Worm (Caenorhabditis elegans) whole organism, L1 larva: ENCODE data around the gene C03G6.6.

Experiments used
- C34B4.2 ChIP-seq: sonication (generic microtip); optimal IDR thresholded peaks from 2 replicates; lab custom pipeline; 2017; ENCODE audit warnings: mild to moderate bottlenecking, missing genetic modification characterization, missing compliant biosample characterization
- aly-2 ChIP-seq: fragments of 150-350 bp; optimal IDR thresholded peaks from 2 replicates; lab custom pipeline; 2014; ENCODE audit warnings: missing biosample characterization, missing genetic modification characterization
- ama-1 ChIP-seq: fragments of 150-350 bp; optimal IDR thresholded peaks from 2 replicates; lab custom pipeline; 2014
- blmp-1 ChIP-seq: fragments of 150-350 bp; optimal IDR thresholded peaks from 2 replicates; lab custom pipeline; 2014; ENCODE audit warnings: missing biosample characterization, missing genetic modification characterization
- elt-3 ChIP-seq, 6 experiments: fragments of 150-350 bp in 1 of 6; sonication (generic microtip); optimal IDR thresholded peaks; 2 replicates each; lab custom pipeline; 2017 to 2018; ENCODE audit warnings: missing biosample characterization in 6 of 6, missing genetic modification characterization in 6 of 6, inconsistent platforms in 1 of 6
- lin-15B ChIP-seq: fragments of 150-350 bp; sonication (generic microtip); optimal IDR thresholded peaks from 3 replicates; lab custom pipeline; 2014; ENCODE audit warnings: missing biosample characterization, missing genetic modification characterization
- lin-39 ChIP-seq: fragments of 150-350 bp; optimal IDR thresholded peaks from 2 replicates; lab custom pipeline; 2014; ENCODE audit warnings: missing biosample characterization, missing genetic modification reagents, missing genetic modification characterization
- lsy-2 ChIP-seq, 2 experiments: fragments of 150-350 bp; optimal IDR thresholded peaks; 2 replicates each; lab custom pipeline; 2014; ENCODE audit warnings: missing biosample characterization in 2 of 2, missing genetic modification characterization in 2 of 2
- nhr-12 ChIP-seq: sonication (generic microtip); optimal IDR thresholded peaks from 2 replicates; lab custom pipeline; 2017; ENCODE audit warnings: missing biosample characterization, missing genetic modification characterization
- pqm-1 ChIP-seq: sonication (generic microtip); optimal IDR thresholded peaks from 3 replicates; lab custom pipeline; 2017; ENCODE audit warnings: missing biosample characterization, missing genetic modification characterization
- unc-62 ChIP-seq: fragments of 150-350 bp; optimal IDR thresholded peaks from 2 replicates; lab custom pipeline; 2014; ENCODE audit warnings: missing biosample characterization, missing genetic modification reagents, missing genetic modification characterization
- zag-1 ChIP-seq: fragments of 150-350 bp; optimal IDR thresholded peaks from 2 replicates; lab custom pipeline; 2014; ENCODE audit warnings: missing biosample characterization, missing genetic modification characterization
- ztf-11 ChIP-seq, 2 experiments: sonication (generic microtip); optimal IDR thresholded peaks; 2 replicates each; lab custom pipeline; 2016 to 2017; ENCODE audit warnings: missing genetic modification characterization in 2 of 2, missing biosample characterization in 1 of 2, missing compliant biosample characterization in 1 of 2
- ztf-4 ChIP-seq: fragments of 150-350 bp; optimal IDR thresholded peaks from 2 replicates; lab custom pipeline; 2014; ENCODE audit warnings: missing biosample characterization, missing genetic modification characterization

DNA sequence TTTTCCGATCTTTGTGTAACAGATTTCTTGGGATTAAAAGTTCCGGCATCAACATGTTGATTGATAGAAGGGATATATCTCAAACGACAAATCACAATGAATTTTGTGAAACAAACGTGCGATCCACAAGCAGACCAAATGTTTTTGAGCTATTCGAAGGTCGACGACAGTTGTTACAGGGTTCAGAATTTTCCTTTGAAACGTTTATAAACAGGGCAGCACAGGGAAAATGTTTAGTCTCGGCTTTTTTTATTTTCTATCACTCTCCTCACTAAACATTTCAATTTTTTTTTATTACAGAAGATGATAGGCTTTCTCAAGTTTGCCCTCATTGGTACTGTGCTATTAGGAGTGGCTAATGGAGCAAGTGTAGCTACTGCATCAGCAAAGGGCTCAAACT lies 7.7 kb downstream of the C03G6.6 start, which contains the start of gene exc-13:
- TF ChIP-seq nhr-12 (tag; lab: Kevin White, UChicago) = no peak
- TF ChIP-seq C34B4.2 (tag; lab: Kevin White, UChicago) = no peak
- no peak for TF ChIP-seq lsy-2 (tag; optimal IDR thresholded peaks at IDR 0.05; lab: Kevin White, UChicago)
- no peak for TF ChIP-seq ama-1 (lab: Kevin White, UChicago)
- TF ChIP-seq lin-39 (tag; lab: Kevin White, UChicago) = no peak
- TF ChIP-seq aly-2 = no peak
- TF ChIP-seq ztf-11 (tag; optimal IDR thresholded peaks at IDR 0.05; lab: Kevin White, UChicago) = no peak
- no peak for TF ChIP-seq elt-3 (tag; optimal IDR thresholded peaks at IDR 0.05; lab: Kevin White, UChicago)
- no peak for TF ChIP-seq zag-1 (tag; lab: Kevin White, UChicago)
- no peak for TF ChIP-seq blmp-1 (tag; lab: Kevin White, UChicago)
- TF ChIP-seq pqm-1 (tag; lab: Kevin White, UChicago) = no peak
- no peak for TF ChIP-seq unc-62 (GFP tag; lab: Kevin White, UChicago)
- no peak for TF ChIP-seq ztf-4 (tag; lab: Kevin White, UChicago)
- no peak for TF ChIP-seq lin-15B (tag; lab: Kevin White, UChicago)
